Fruit fly (Drosophila melanogaster) whole organism, embryonic: ENCODE data around the gene FucTC.

Experiments
- CG34376 ChIP-seq: fragments of 200-800 bp; sonication (Bioruptor generic); optimal IDR thresholded peaks from 2 replicates; lab custom pipeline; 2018; ENCODE audit warnings: missing biosample characterization, mild to moderate bottlenecking, missing genetic modification characterization
- H15 ChIP-seq: fragments of 200-800 bp; sonication (Bioruptor generic); IDR thresholded peaks from 3 replicates; pipeline ENCODE4 v1.3.6; 2022; ENCODE audit warnings: missing biosample characterization, missing genetic modification characterization
- croc ChIP-seq: fragments of 200-800 bp; sonication (Bioruptor generic); conservative IDR thresholded peaks from 3 replicates; pipeline ENCODE4 v1.3.6; 2022; ENCODE audit warnings: missing biosample characterization, missing genetic modification characterization
- dmrt99B ChIP-seq: fragments of 200-800 bp; sonication (Bioruptor generic); optimal IDR thresholded peaks from 2 replicates; lab custom pipeline; 2018; ENCODE audit warnings: missing biosample characterization, mild to moderate bottlenecking, missing genetic modification characterization, moderate library complexity

dm6 chrX:23007399-23007798, 3.7 kb downstream of the FucTC start:
- TF ChIP-seq CG34376 (GFP tag; lab: Kevin White, UChicago) (no peak), dmrt99B (tag; lab: Kevin White, UChicago) (peak; percentile 30), H15 (GFP tag; lab: Robert Waterston, UW) (no peak), croc (GFP tag; lab: Robert Waterston, UW) (no peak)
